Fruit fly (Drosophila melanogaster) whole organism, prepupa: ENCODE measurements around the gene TyrR.

Source experiments
- CG6276 ChIP-seq: fragments of 200-800 bp; sonication (Bioruptor generic); optimal IDR thresholded peaks from 2 replicates; lab custom pipeline; 2017; ENCODE audit warnings: missing biosample characterization, mild to moderate bottlenecking, missing genetic modification characterization
- Gug ChIP-seq: fragments of 200-800 bp; sonication (Bioruptor generic); IDR thresholded peaks from 2 replicates; pipeline ENCODE4 v1.3.6; 2022; ENCODE audit warnings: missing biosample characterization, missing genetic modification characterization
- Hr39 ChIP-seq: fragments of 200-800 bp; sonication (Bioruptor generic); optimal IDR thresholded peaks from 2 replicates; lab custom pipeline; 2016; ENCODE audit warnings: missing biosample characterization, missing genetic modification characterization
- OdsH ChIP-seq: fragments of 200-800 bp; sonication (Bioruptor generic); optimal IDR thresholded peaks from 3 replicates; lab custom pipeline; 2016; ENCODE audit warnings: missing biosample characterization, missing genetic modification characterization
- Smox ChIP-seq: fragments of 200-800 bp; sonication (Bioruptor generic); optimal IDR thresholded peaks from 3 replicates; lab custom pipeline; 2016; ENCODE audit warnings: missing biosample characterization, missing genetic modification characterization
- Sox15 ChIP-seq: fragments of 200-800 bp; sonication (Bioruptor generic); optimal IDR thresholded peaks from 3 replicates; lab custom pipeline; 2016; ENCODE audit warnings: missing biosample characterization, missing genetic modification characterization
- fd85E ChIP-seq: fragments of 200-800 bp; sonication (Bioruptor generic); optimal IDR thresholded peaks from 3 replicates; lab custom pipeline; 2016; ENCODE audit warnings: missing biosample characterization, missing genetic modification characterization
- topi ChIP-seq: fragments of 200-800 bp; sonication (Bioruptor generic); optimal IDR thresholded peaks from 3 replicates; lab custom pipeline; 2016; ENCODE audit warnings: missing biosample characterization, missing genetic modification characterization

DNA sequence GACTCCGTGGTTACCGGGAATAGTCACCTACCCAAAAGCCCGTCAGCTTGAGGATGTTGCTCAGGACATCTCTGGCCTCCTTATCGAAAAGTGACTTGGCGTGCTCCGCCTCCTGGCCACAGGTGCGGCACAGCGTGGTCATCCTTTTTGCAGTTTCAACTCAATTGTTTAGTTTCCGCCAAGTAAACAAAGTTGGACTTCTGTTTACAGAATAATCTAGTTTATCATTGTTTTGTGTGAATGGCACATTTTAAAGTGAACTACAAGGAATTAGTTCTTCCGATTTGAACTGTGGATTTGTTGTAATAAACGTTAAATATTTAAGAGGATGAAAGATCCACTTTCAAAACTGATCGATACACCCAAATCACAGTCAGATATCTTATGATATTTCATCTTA is 40.0 kb upstream of the TyrR start, which contains the start of gene CG17806:
- TF ChIP-seq fd85E: no peak
- TF ChIP-seq CG6276: no peak
- no peak for TF ChIP-seq Smox (GFP tag; lab: Kevin White, UChicago)
- TF ChIP-seq Sox15 (GFP tag; lab: Kevin White, UChicago): no peak
- no peak for TF ChIP-seq OdsH (GFP tag; lab: Kevin White, UChicago)
- no peak for TF ChIP-seq Hr39
- TF ChIP-seq topi (GFP tag; lab: Kevin White, UChicago): no peak
- no peak for TF ChIP-seq Gug (GFP tag; lab: Robert Waterston, UW)
